Worm (Caenorhabditis elegans) whole organism, young adult: ENCODE data around the gene C07E3.10.

Source experiments
- B0035.1 ChIP-seq: sonication (generic microtip); optimal IDR thresholded peaks from 2 replicates; lab custom pipeline; 2016; ENCODE audit warnings: missing genetic modification characterization, mild to moderate bottlenecking, missing compliant biosample characterization, missing genotype, missing genetic modification reagents
- B0336.3 ChIP-seq: fragments of 200-800 bp; sonication (Bioruptor generic); IDR thresholded peaks from 2 replicates; pipeline ENCODE4 v1.3.6; 2022; ENCODE audit warnings: missing genetic modification characterization, missing compliant biosample characterization
- Y95B8A.8 ChIP-seq: fragments of 200-800 bp; sonication (Bioruptor generic); IDR thresholded peaks from 2 replicates; pipeline ENCODE4 v1.3.6; 2022; ENCODE audit warnings: missing genetic modification reagents, missing genetic modification characterization, missing compliant biosample characterization
- ZK185.1 ChIP-seq: sonication (generic microtip); optimal IDR thresholded peaks from 2 replicates; lab custom pipeline; 2016; ENCODE audit warnings: mild to moderate bottlenecking, missing genetic modification characterization, missing compliant biosample characterization; ENCODE audit not compliant: poor library complexity, severe bottlenecking
- athp-1 ChIP-seq: sonication (generic microtip); optimal IDR thresholded peaks from 2 replicates; lab custom pipeline; 2017; ENCODE audit warnings: mild to moderate bottlenecking, missing genetic modification characterization, missing compliant biosample characterization
- bed-1 ChIP-seq: fragments of 200-800 bp; sonication (Bioruptor generic); IDR thresholded peaks from 2 replicates; pipeline ENCODE4 v1.3.6; 2022; ENCODE audit warnings: missing genetic modification reagents, missing genetic modification characterization, missing compliant biosample characterization
- ceh-27 ChIP-seq: fragments of 200-800 bp; sonication (Bioruptor generic); optimal IDR thresholded peaks from 2 replicates; lab custom pipeline; 2018; ENCODE audit warnings: mild to moderate bottlenecking, missing genetic modification characterization, moderate library complexity, missing compliant biosample characterization
- dox-1 ChIP-seq: fragments of 200-800 bp; sonication (Bioruptor generic); IDR thresholded peaks from 2 replicates; pipeline ENCODE4 v1.3.6; 2022; ENCODE audit warnings: missing genetic modification reagents, missing genetic modification characterization, missing compliant biosample characterization
- efl-1 ChIP-seq: fragments of 150-350 bp; optimal IDR thresholded peaks from 2 replicates; lab custom pipeline; 2014; ENCODE audit warnings: missing biosample characterization, missing genetic modification reagents, missing genetic modification characterization
- egl-44 ChIP-seq: fragments of 200-800 bp; sonication (Bioruptor generic); IDR thresholded peaks from 2 replicates; pipeline ENCODE4 v1.3.6; 2022; ENCODE audit warnings: missing genetic modification reagents, missing genetic modification characterization, missing compliant biosample characterization
- ekl-4 ChIP-seq: fragments of 200-800 bp; sonication (Bioruptor generic); IDR thresholded peaks from 2 replicates; pipeline ENCODE4 v1.3.6; 2022; ENCODE audit warnings: missing genetic modification reagents, missing genetic modification characterization, missing compliant biosample characterization
- him-1 ChIP-seq: sonication (generic microtip); optimal IDR thresholded peaks from 2 replicates; lab custom pipeline; 2016; ENCODE audit warnings: missing genotype, missing genetic modification reagents, missing genetic modification characterization, missing compliant biosample characterization
- hmg-20 ChIP-seq: fragments of 200-800 bp; sonication (Bioruptor generic); IDR thresholded peaks from 2 replicates; pipeline ENCODE4 v1.3.6; 2022; ENCODE audit warnings: missing genetic modification reagents, missing genetic modification characterization, missing compliant biosample characterization
- hsf-1 ChIP-seq: fragments of 200-800 bp; sonication (Bioruptor generic); IDR thresholded peaks from 2 replicates; pipeline ENCODE4 v1.3.6; 2022; ENCODE audit warnings: missing genetic modification reagents, missing genetic modification characterization, missing compliant biosample characterization
- madf-10 ChIP-seq: sonication (generic microtip); optimal IDR thresholded peaks from 2 replicates; lab custom pipeline; 2016; ENCODE audit warnings: mild to moderate bottlenecking, missing genetic modification characterization, missing compliant biosample characterization
- madf-3 ChIP-seq: fragments of 200-800 bp; sonication (Bioruptor generic); IDR thresholded peaks from 2 replicates; pipeline ENCODE4 v1.3.6; 2022; ENCODE audit warnings: missing genetic modification reagents, missing genetic modification characterization, missing compliant biosample characterization
- madf-6 ChIP-seq: fragments of 200-800 bp; sonication (Bioruptor generic); IDR thresholded peaks from 2 replicates; pipeline ENCODE4 v1.3.6; 2022; ENCODE audit warnings: missing genetic modification reagents, missing genetic modification characterization, missing compliant biosample characterization
- rec-8 ChIP-seq, 2 experiments: sonication (generic microtip); optimal IDR thresholded peaks; 2 replicates each; lab custom pipeline; 2016; ENCODE audit warnings: mild to moderate bottlenecking in 2 of 2, missing genetic modification characterization in 2 of 2, missing genetic modification reagents in 2 of 2, missing genotype in 2 of 2, missing biosample characterization in 1 of 2, missing compliant biosample characterization in 1 of 2, moderate library complexity in 1 of 2
- snpc-3.4 ChIP-seq: sonication (generic microtip); optimal IDR thresholded peaks from 2 replicates; lab custom pipeline; 2017; ENCODE audit warnings: missing genetic modification characterization, mild to moderate bottlenecking, missing compliant biosample characterization, antibody characterized with exemption, moderate library complexity, missing genotype, missing genetic modification reagents
- somi-1 ChIP-seq: fragments of 200-800 bp; sonication (Bioruptor generic); optimal IDR thresholded peaks from 2 replicates; lab custom pipeline; 2018; ENCODE audit warnings: mild to moderate bottlenecking, missing genetic modification characterization, missing compliant biosample characterization
- tlf-1 ChIP-seq: fragments of 200-800 bp; sonication (Bioruptor generic); optimal IDR thresholded peaks from 2 replicates; lab custom pipeline; 2018; ENCODE audit warnings: mild to moderate bottlenecking, missing genetic modification characterization, missing compliant biosample characterization
- unc-130 ChIP-seq: sonication (generic microtip); optimal IDR thresholded peaks from 2 replicates; lab custom pipeline; 2016; ENCODE audit warnings: missing genetic modification reagents, missing genetic modification characterization, missing compliant biosample characterization
- ztf-18 ChIP-seq: sonication (generic microtip); optimal IDR thresholded peaks from 2 replicates; lab custom pipeline; 2016; ENCODE audit warnings: missing genotype, mild to moderate bottlenecking, missing genetic modification characterization, missing compliant biosample characterization
- ztf-26 ChIP-seq: sonication (generic microtip); optimal IDR thresholded peaks from 2 replicates; lab custom pipeline; 2017; ENCODE audit warnings: missing genetic modification characterization, missing compliant biosample characterization

C07E3.10 gene

ce11 chrII:10395303-10395757 lies 49.2 kb downstream of the C07E3.10 start, which contains the start of gene T09F3.4 (continued):
- TF ChIP-seq somi-1 (GFP tag; lab: Kevin White, UChicago): no peak
- peak; percentile 33 for TF ChIP-seq ceh-27 (GFP tag; lab: Kevin White, UChicago)
- peak; percentile 61 for TF ChIP-seq athp-1
- TF ChIP-seq ztf-26 (tag; lab: Kevin White, UChicago): no peak
- TF ChIP-seq rec-8 (tag; optimal IDR thresholded peaks at IDR 0.05; lab: Kevin White, UChicago): peak in 1 of 2 experiments; percentile 2
- 0 out of 2 replicates have a peak, but pooled peaks have one; percentile 8 for TF ChIP-seq egl-44 (GFP tag; lab: Robert Waterston, UW)
- TF ChIP-seq ekl-4 (GFP tag; lab: Robert Waterston, UW): 0 out of 2 replicates have a peak, but pooled peaks have one; percentile 49
- peak; percentile 76 for TF ChIP-seq ZK185.1 (tag; lab: Kevin White, UChicago)
- TF ChIP-seq tlf-1 (GFP tag; lab: Kevin White, UChicago): peak; percentile 56
- peak; percentile 58; the same call in 1 of the 2 replicates for TF ChIP-seq hsf-1 (GFP tag; lab: Robert Waterston, UW)
- peak; percentile 82 for TF ChIP-seq madf-6 (GFP tag; lab: Robert Waterston, UW)
- TF ChIP-seq efl-1 (GFP tag; lab: Kevin White, UChicago): peak; percentile 46
- peak; percentile 70 for TF ChIP-seq unc-130 (GFP tag; lab: Kevin White, UChicago)
- 0 out of 2 replicates have a peak, but pooled peaks have one; percentile 18 for TF ChIP-seq Y95B8A.8
- TF ChIP-seq snpc-3.4 (tag; lab: Kevin White, UChicago): peak; percentile 65
- TF ChIP-seq B0336.3 (GFP tag; lab: Robert Waterston, UW): peak; percentile 86
- peak; percentile 83 for TF ChIP-seq madf-3 (GFP tag; lab: Robert Waterston, UW)

- TF ChIP-seq ztf-18 (no peak), unc-130 (GFP tag; lab: Kevin White, UChicago) (no peak), dox-1 (GFP tag; lab: Robert Waterston, UW) (no peak), egl-44 (GFP tag; lab: Robert Waterston, UW) (no peak), bed-1 (GFP tag; lab: Robert Waterston, UW) (no peak), snpc-3.4 (tag; lab: Kevin White, UChicago) (no peak), B0035.1 (tag; lab: Kevin White, UChicago) (no peak), hmg-20 (GFP tag; lab: Robert Waterston, UW) (no peak), him-1 (tag; lab: Kevin White, UChicago) (no peak), madf-10 (tag; lab: Kevin White, UChicago) (no peak)
- TF ChIP-seq, all 124 proteins: peak for 0
Observed at ce11 chrII:10396578-10396977, 50.4 kb downstream of the C07E3.10 start, which contains the start of gene T09F3.5. Gene T09F3.5, plus strand, starts transcription at chrII:10396878.
